Worm (Caenorhabditis elegans): ENCODE results near the gene msp-81.

msp-81 gene

ce11 chrIV:9848075-9848474 is 11.9 kb upstream of the msp-81 start, which contains the start of gene K07F5.7:
K07F5.7 (minus strand) TSS chrIV:9848175.
- no peak for TF ChIP-seq Y55F3AM.14 (GFP tag; optimal IDR thresholded peaks at IDR 0.05)
- TF ChIP-seq crh-2 (tag; optimal IDR thresholded peaks at IDR 0.05), result no peak
- TF ChIP-seq nhr-10 (tag; optimal IDR thresholded peaks at IDR 0.05), result no peak
- TF ChIP-seq ama-1 (optimal IDR thresholded peaks at IDR 0.05), result no peak
- TF ChIP-seq nhr-21 (tag; optimal IDR thresholded peaks at IDR 0.05), result no peak
- TF ChIP-seq blmp-1 (tag; optimal IDR thresholded peaks at IDR 0.05; ENCODE audit: insufficient read depth), result no peak
- TF ChIP-seq ZK546.5 (tag; optimal IDR thresholded peaks at IDR 0.05), result no peak
- TF ChIP-seq peb-1 (tag; optimal IDR thresholded peaks at IDR 0.05), result no peak
- TF ChIP-seq dmd-4 (tag; optimal IDR thresholded peaks at IDR 0.05), result no peak
- no peak for TF ChIP-seq ceh-16 (tag; optimal IDR thresholded peaks at IDR 0.05)
- TF ChIP-seq R02D3.7 (tag; optimal IDR thresholded peaks at IDR 0.05), result no peak
- no peak for TF ChIP-seq unc-55 (GFP tag; optimal IDR thresholded peaks at IDR 0.05)
- no peak for TF ChIP-seq ztf-4 (tag; optimal IDR thresholded peaks at IDR 0.05)
- no peak for TF ChIP-seq fos-1 (tag; optimal IDR thresholded peaks at IDR 0.05)

ce11 chrIV:9846574-9846973 is 10.4 kb upstream of the msp-81 start, which contains the start of gene K07F5.6:
K07F5.6 (minus strand) TSS chrIV:9846674.
- TF ChIP-seq nhr-23 (tag; optimal IDR thresholded peaks at IDR 0.05), result no peak
- TF ChIP-seq egl-27 (tag; optimal IDR thresholded peaks at IDR 0.05), result no peak
- TF ChIP-seq alr-1 (tag; optimal IDR thresholded peaks at IDR 0.05), result no peak
- no peak for TF ChIP-seq peb-1 (tag; optimal IDR thresholded peaks at IDR 0.05)
- TF ChIP-seq unc-55 (GFP tag; optimal IDR thresholded peaks at IDR 0.05), result no peak
- TF ChIP-seq fos-1 (tag; optimal IDR thresholded peaks at IDR 0.05), result no peak
- no peak for TF ChIP-seq ztf-1 (GFP tag; conservative IDR thresholded peaks at IDR 0.05)
- no peak for TF ChIP-seq R02D3.7 (tag; optimal IDR thresholded peaks at IDR 0.05)
- TF ChIP-seq mbf-1 (tag; optimal IDR thresholded peaks at IDR 0.05), result no peak
- no peak for TF ChIP-seq nhr-11 (tag; optimal IDR thresholded peaks at IDR 0.05)
- TF ChIP-seq nhr-10 (tag; optimal IDR thresholded peaks at IDR 0.05), result no peak
- no peak for TF ChIP-seq C34F6.9 (tag; optimal IDR thresholded peaks at IDR 0.05)
- TF ChIP-seq nhr-25 (tag; optimal IDR thresholded peaks at IDR 0.05), result no peak
- TF ChIP-seq elt-3 (tag; optimal IDR thresholded peaks at IDR 0.05), result no peak
- TF ChIP-seq nhr-21 (tag; optimal IDR thresholded peaks at IDR 0.05), result no peak
- TF ChIP-seq blmp-1 (tag; optimal IDR thresholded peaks at IDR 0.05; ENCODE audit: insufficient read depth), result no peak

- TF ChIP-seq nhr-21 (tag; optimal IDR thresholded peaks at IDR 0.05) (no peak), ceh-82 (tag; optimal IDR thresholded peaks at IDR 0.05) (no peak), unc-62 (GFP tag; optimal IDR thresholded peaks at IDR 0.05) (no peak), ztf-1 (GFP tag; conservative IDR thresholded peaks at IDR 0.05) (no peak)
Observed at ce11 chrIV:9843760-9844159, 7.5 kb upstream of the msp-81 start, which contains the start of gene nspd-2. nspd-2 (plus strand) TSS chrIV:9844060.

ce11 chrIV:9842071-9842470 is 5.9 kb upstream of the msp-81 start, which contains the start of gene K07F5.17:
K07F5.17 (plus strand) TSS chrIV:9842371.
- no peak for TF ChIP-seq gmeb-1 (tag; optimal IDR thresholded peaks at IDR 0.05)
- TF ChIP-seq ama-1 (optimal IDR thresholded peaks at IDR 0.05), result no peak
- TF ChIP-seq mdl-1 (tag; optimal IDR thresholded peaks at IDR 0.05), result no peak
- no peak for TF ChIP-seq unc-62 (GFP tag; optimal IDR thresholded peaks at IDR 0.05)
- no peak for TF ChIP-seq mab-5 (tag; optimal IDR thresholded peaks at IDR 0.05)
- TF ChIP-seq ceh-82 (tag; optimal IDR thresholded peaks at IDR 0.05), result no peak
- TF ChIP-seq nhr-237 (tag; optimal IDR thresholded peaks at IDR 0.05), result no peak
- no peak for TF ChIP-seq lin-13 (GFP tag; optimal IDR thresholded peaks at IDR 0.05)
- no peak for TF ChIP-seq nhr-12 (tag; optimal IDR thresholded peaks at IDR 0.05)
- TF ChIP-seq unc-55 (GFP tag; optimal IDR thresholded peaks at IDR 0.05), result no peak
- no peak for TF ChIP-seq C34F6.9 (tag; optimal IDR thresholded peaks at IDR 0.05)
- TF ChIP-seq nhr-23 (tag; optimal IDR thresholded peaks at IDR 0.05), result no peak
- no peak for TF ChIP-seq nhr-10 (tag; optimal IDR thresholded peaks at IDR 0.05)
- no peak for TF ChIP-seq skn-1 (tag; optimal IDR thresholded peaks at IDR 0.05)

- TF ChIP-seq mbf-1 (tag; optimal IDR thresholded peaks at IDR 0.05) (no peak), ceh-82 (tag; optimal IDR thresholded peaks at IDR 0.05) (no peak), blmp-1 (tag; optimal IDR thresholded peaks at IDR 0.05; ENCODE audit: insufficient read depth) (no peak), dmd-4 (tag; optimal IDR thresholded peaks at IDR 0.05) (no peak), crh-2 (tag; optimal IDR thresholded peaks at IDR 0.05) (no peak), elt-3 (tag; optimal IDR thresholded peaks at IDR 0.05) (no peak), ZK546.5 (tag; optimal IDR thresholded peaks at IDR 0.05) (no peak)
Observed at ce11 chrIV:9840984-9841590, 4.9 kb upstream of the msp-81 start, which contains the start of the genes kin-24 and msp-56. kin-24 (minus strand) TSS chrIV:9841084. msp-56 (plus strand) TSS chrIV:9841540.

All from whole organism, L2 larva.